Fruit fly (Drosophila melanogaster) whole organism, pupa: ENCODE results near the gene dmrt11E.
A peak's percentile ranks its signal among the peaks of the same experiment; 100 is the strongest.

Experiments used
- CG12605 ChIP-seq: fragments of 200-800 bp; sonication (Bioruptor generic); IDR thresholded peaks from 2 replicates; pipeline ENCODE4 v1.3.6; 2022; ENCODE audit warnings: missing biosample characterization, missing genetic modification characterization
- CG13204 ChIP-seq: fragments of 200-800 bp; sonication (Bioruptor generic); optimal IDR thresholded peaks from 2 replicates; lab custom pipeline; 2018; ENCODE audit warnings: missing biosample characterization, mild to moderate bottlenecking, missing genetic modification characterization, moderate library complexity
- CG14655 ChIP-seq: fragments of 200-800 bp; sonication (Bioruptor generic); optimal IDR thresholded peaks from 3 replicates; lab custom pipeline; 2017; ENCODE audit warnings: mild to moderate bottlenecking, missing biosample characterization, missing genetic modification reagents, missing genetic modification characterization
- CG15710 ChIP-seq: fragments of 200-800 bp; sonication (Bioruptor generic); optimal IDR thresholded peaks from 2 replicates; lab custom pipeline; 2018; ENCODE audit warnings: missing biosample characterization, mild to moderate bottlenecking, missing genetic modification characterization, moderate library complexity
- CG17806 ChIP-seq: fragments of 200-800 bp; sonication (Bioruptor generic); optimal IDR thresholded peaks from 2 replicates; lab custom pipeline; 2018; ENCODE audit warnings: missing biosample characterization, mild to moderate bottlenecking, missing genetic modification characterization, moderate library complexity
- CG32121 ChIP-seq: fragments of 200-800 bp; sonication (Bioruptor generic); IDR thresholded peaks from 2 replicates; pipeline ENCODE4 v1.3.6; 2022; ENCODE audit warnings: missing biosample characterization, missing genetic modification characterization
- CG4496 ChIP-seq: fragments of 200-800 bp; sonication (Bioruptor generic); IDR thresholded peaks from 3 replicates; pipeline ENCODE4 v1.3.6; 2022; ENCODE audit warnings: missing biosample characterization, missing genetic modification characterization
- CG8159 ChIP-seq: fragments of 200-800 bp; sonication (Bioruptor generic); optimal IDR thresholded peaks from 3 replicates; lab custom pipeline; 2018; ENCODE audit warnings: missing biosample characterization, mild to moderate bottlenecking, missing genetic modification characterization, moderate library complexity
- CG8301 ChIP-seq: fragments of 200-800 bp; sonication (Bioruptor generic); optimal IDR thresholded peaks from 2 replicates; lab custom pipeline; 2018; ENCODE audit warnings: missing biosample characterization, mild to moderate bottlenecking, missing genetic modification characterization
- D1 ChIP-seq: fragments of 200-800 bp; sonication (Bioruptor generic); optimal IDR thresholded peaks from 2 replicates; lab custom pipeline; 2018; ENCODE audit warnings: missing biosample characterization, mild to moderate bottlenecking, missing genetic modification characterization, moderate library complexity
- EcR ChIP-seq: fragments of 200-800 bp; sonication (Bioruptor generic); optimal IDR thresholded peaks from 3 replicates; lab custom pipeline; 2019; ENCODE audit warnings: missing biosample characterization, missing genetic modification characterization, mild to moderate bottlenecking, moderate library complexity, missing genetic modification reagents
- Ets98B ChIP-seq: fragments of 200-800 bp; sonication (Bioruptor generic); IDR thresholded peaks from 2 replicates; pipeline ENCODE4 v1.3.6; 2022; ENCODE audit warnings: missing biosample characterization, missing genetic modification characterization
- fd96Ca ChIP-seq: fragments of 200-800 bp; sonication (Bioruptor generic); IDR thresholded peaks from 3 replicates; pipeline ENCODE4 v1.3.6; 2022; ENCODE audit warnings: missing biosample characterization, missing genetic modification characterization

DNA sequence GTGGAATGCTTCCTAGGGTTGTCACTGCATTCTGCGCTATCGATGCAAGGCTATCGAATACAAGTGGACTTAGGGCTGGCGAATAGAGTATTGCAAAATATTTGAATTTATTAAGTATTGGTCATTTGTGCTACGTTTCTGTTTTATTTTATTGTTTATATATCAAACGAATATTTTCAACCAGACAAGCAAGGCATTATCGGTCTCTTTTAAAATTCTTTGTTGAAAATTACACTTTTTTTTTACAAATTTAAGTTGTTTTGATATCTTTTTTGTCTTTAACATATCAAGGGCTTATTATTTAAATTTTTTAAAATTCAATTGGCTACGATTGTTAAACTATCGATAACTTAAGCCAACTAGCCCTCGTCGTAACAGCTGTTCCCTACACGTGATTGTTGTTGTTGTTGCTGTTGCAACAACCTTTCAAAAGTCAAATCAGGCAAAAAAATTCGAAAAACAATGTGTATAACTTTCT, 19.4 kb downstream of the dmrt11E start, which contains the start of the genes Ype and CG1662:
- TF ChIP-seq CG15710 = peak; percentile 78
- peak; percentile 76 for TF ChIP-seq CG4496
- TF ChIP-seq EcR = no peak
- peak; percentile 71 for TF ChIP-seq CG14655 (GFP tag; lab: Kevin White, UChicago)
- TF ChIP-seq CG8301 (tag; lab: Kevin White, UChicago) = peak; percentile 43
- TF ChIP-seq fd96Ca (GFP tag; lab: Robert Waterston, UW) = no peak
- peak; percentile 6 for TF ChIP-seq D1 (tag; lab: Kevin White, UChicago)
- peak; percentile 50 for TF ChIP-seq CG17806
- TF ChIP-seq CG13204 (GFP tag; lab: Kevin White, UChicago) = no peak
- peak; percentile 42 for TF ChIP-seq Ets98B
- peak; percentile 44; the same call in 1 of the 2 replicates for TF ChIP-seq CG32121 (GFP tag; lab: Robert Waterston, UW)
- TF ChIP-seq CG8159 = peak; percentile 73
- TF ChIP-seq CG12605 = no peak
